Worm (Caenorhabditis elegans) whole organism, L2 larva: ENCODE measurements around the gene metl-9.

ENCODE experiments used
- R02D3.7 ChIP-seq: fragments of 150-350 bp; optimal IDR thresholded peaks from 2 replicates; lab custom pipeline; 2014; ENCODE audit warnings: missing biosample characterization, missing genetic modification characterization
- Y55F3AM.14 ChIP-seq: fragments of 200-800 bp; sonication (Bioruptor generic); optimal IDR thresholded peaks from 2 replicates; lab custom pipeline; 2018; ENCODE audit warnings: mild to moderate bottlenecking, missing genetic modification characterization, missing compliant biosample characterization
- ZK546.5 ChIP-seq: sonication (generic microtip); optimal IDR thresholded peaks from 2 replicates; lab custom pipeline; 2017; ENCODE audit warnings: missing biosample characterization, missing genetic modification characterization
- lin-11 ChIP-seq: fragments of 150-350 bp; sonication (generic microtip); optimal IDR thresholded peaks from 2 replicates; lab custom pipeline; 2014; ENCODE audit warnings: missing biosample characterization, missing genetic modification characterization, inconsistent platforms, mixed read lengths
- mdl-1 ChIP-seq, 2 experiments: fragments of 150-350 bp in 1 of 2; sonication (generic microtip) in 1 of 2; optimal IDR thresholded peaks; 2 replicates each; lab custom pipeline; 2017; ENCODE audit warnings: missing biosample characterization in 2 of 2, missing genetic modification characterization in 2 of 2
- nhr-237 ChIP-seq: fragments of 150-350 bp; optimal IDR thresholded peaks from 2 replicates; lab custom pipeline; 2014; ENCODE audit warnings: missing biosample characterization, missing genetic modification characterization
- nhr-25 ChIP-seq: fragments of 150-350 bp; sonication (generic microtip); optimal IDR thresholded peaks from 3 replicates; lab custom pipeline; 2014; ENCODE audit warnings: missing biosample characterization, missing genetic modification characterization
- nhr-77 ChIP-seq: fragments of 150-350 bp; optimal IDR thresholded peaks from 2 replicates; lab custom pipeline; 2014; ENCODE audit warnings: missing biosample characterization, missing genetic modification characterization
- skn-1 ChIP-seq: sonication (generic microtip); optimal IDR thresholded peaks from 2 replicates; lab custom pipeline; 2017; ENCODE audit warnings: missing biosample characterization, missing genetic modification characterization
- unc-62 ChIP-seq: fragments of 150-350 bp; optimal IDR thresholded peaks from 2 replicates; lab custom pipeline; 2014; ENCODE audit warnings: missing biosample characterization, missing genetic modification reagents, missing genetic modification characterization

DNA sequence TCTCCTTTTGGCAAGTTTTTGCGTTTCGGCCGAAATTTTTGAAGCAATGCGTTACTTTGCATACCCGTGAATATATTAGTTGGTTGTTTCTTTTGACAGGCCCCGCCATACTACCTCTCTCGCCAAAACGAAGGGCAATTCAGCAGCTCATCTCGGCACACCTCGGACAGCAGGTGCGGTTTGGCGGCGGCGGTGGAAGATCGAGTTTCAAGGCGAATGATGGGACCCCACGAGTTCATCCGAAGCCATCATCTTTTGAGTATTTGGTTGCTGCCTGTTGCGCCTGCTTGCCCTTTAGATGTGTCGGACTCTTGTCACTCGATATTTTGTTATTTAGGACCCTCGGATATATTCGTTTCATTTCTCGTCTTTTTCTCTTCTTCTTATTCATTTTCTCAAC, 29.4 kb upstream of the metl-9 start:
- TF ChIP-seq lin-11 (tag; lab: Kevin White, UChicago) (no peak), mdl-1 (tag; optimal IDR thresholded peaks at IDR 0.05; lab: Kevin White, UChicago) (no peak), nhr-77 (tag; lab: Kevin White, UChicago) (no peak), R02D3.7 (no peak), unc-62 (GFP tag; lab: Kevin White, UChicago) (no peak), ZK546.5 (tag; lab: Kevin White, UChicago) (no peak), nhr-25 (no peak), nhr-237 (no peak), skn-1 (tag; lab: Kevin White, UChicago) (no peak), Y55F3AM.14 (GFP tag; lab: Kevin White, UChicago) (no peak)
